Worm (Caenorhabditis elegans) whole organism, midembryonic: ENCODE measurements around the gene T22B7.7.

Experiments
- flt-1 ChIP-seq: fragments of 200-800 bp; sonication (Bioruptor generic); IDR thresholded peaks from 2 replicates; pipeline ENCODE4 v1.3.6; 2022; ENCODE audit warnings: missing genetic modification characterization, missing compliant biosample characterization
- med-1 ChIP-seq: sonication (generic microtip); optimal IDR thresholded peaks from 2 replicates; lab custom pipeline; 2017; ENCODE audit warnings: missing genetic modification characterization, mild to moderate bottlenecking, missing compliant biosample characterization, antibody characterized with exemption, missing genetic modification reagents; ENCODE audit not compliant: insufficient read depth
- ztf-23 ChIP-seq: fragments of 200-800 bp; sonication (Bioruptor generic); IDR thresholded peaks from 2 replicates; pipeline ENCODE4 v1.3.6; 2022; ENCODE audit warnings: missing genetic modification reagents, missing genetic modification characterization, missing compliant biosample characterization

DNA sequence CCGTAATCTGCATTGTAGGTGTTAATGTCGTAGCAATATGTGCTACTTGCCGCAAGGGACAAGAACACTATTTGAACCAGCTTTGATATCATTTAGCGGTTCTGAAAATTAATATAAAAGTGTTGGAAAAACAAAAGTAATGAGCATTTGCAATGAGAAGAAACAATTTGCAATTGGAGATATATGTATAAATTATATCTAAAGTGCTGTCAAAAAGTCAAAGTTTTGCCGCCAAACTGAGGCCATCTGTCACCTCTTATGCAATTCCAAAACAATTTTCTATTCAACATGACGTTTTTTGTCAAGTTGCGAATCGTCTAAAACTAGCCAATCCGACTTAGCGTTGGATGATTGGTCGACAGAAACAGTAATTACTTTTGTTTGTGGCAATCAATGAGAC, 43.3 kb upstream of the T22B7.7 start, which contains the start of gene W01C8.5:
- TF ChIP-seq flt-1 (no peak), ztf-23 (GFP tag; lab: Robert Waterston, UW) (no peak), med-1 (GFP tag; lab: Kevin White, UChicago) (no peak)
